Worm (Caenorhabditis elegans): Measurements from ENCODE around the gene rcat-1.

Gene rcat-1

ce11 chrIV:293995-294700, 38.9 kb upstream of the rcat-1 start:
- TF ChIP-seq nhr-28 (tag; optimal IDR thresholded peaks at IDR 0.05) (no peak), elt-2 (tag; optimal IDR thresholded peaks at IDR 0.05) (peak; percentile 54), ztf-11 (tag; optimal IDR thresholded peaks at IDR 0.05) (no peak), aly-2 (tag; optimal IDR thresholded peaks at IDR 0.05) (no peak), pha-4 (tag; optimal IDR thresholded peaks at IDR 0.05) (no peak), ceh-82 (tag; optimal IDR thresholded peaks at IDR 0.05) (no peak), nhr-43 (tag; optimal IDR thresholded peaks at IDR 0.05; ENCODE audit: poor library complexity, severe bottlenecking) (no peak), pqm-1 (tag; optimal IDR thresholded peaks at IDR 0.05) (peak; percentile 8), skn-1 (tag; optimal IDR thresholded peaks at IDR 0.05) (no peak), fos-1 (tag; optimal IDR thresholded peaks at IDR 0.05) (no peak), nhr-25 (tag; optimal IDR thresholded peaks at IDR 0.05) (no peak), R02D3.7 (tag; optimal IDR thresholded peaks at IDR 0.05) (no peak), egl-27 (tag; optimal IDR thresholded peaks at IDR 0.05) (no peak), nhr-77 (tag; optimal IDR thresholded peaks at IDR 0.05) (no peak)

DNA sequence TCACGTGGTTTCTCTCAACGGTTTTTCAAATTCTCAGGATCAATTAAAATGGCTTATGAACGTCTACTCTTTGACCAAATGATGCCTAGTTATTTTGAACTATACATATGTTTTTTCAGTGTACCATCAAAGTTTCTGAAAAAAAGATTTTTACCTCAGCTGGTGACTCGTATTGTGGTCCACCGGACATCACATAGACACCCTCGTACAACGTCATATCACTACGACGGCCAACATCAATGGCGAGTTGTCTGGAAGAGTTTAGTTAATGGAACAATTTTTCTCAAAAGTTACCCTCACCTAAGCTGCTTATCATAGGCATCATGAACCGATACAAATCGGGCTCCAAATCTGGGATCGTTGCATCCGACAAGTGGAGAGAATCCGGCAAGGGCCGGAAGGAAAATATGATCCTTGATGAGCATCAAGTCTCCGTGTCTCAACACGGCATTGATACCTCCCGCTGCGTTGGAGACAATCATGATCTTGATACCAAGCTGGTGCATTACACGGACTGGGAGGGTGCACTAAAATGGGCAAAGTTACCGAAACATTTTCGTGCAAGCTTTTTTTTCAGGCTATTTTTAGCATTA, 38.0 kb upstream of the rcat-1 start:
- TF ChIP-seq jun-1 (tag; optimal IDR thresholded peaks at IDR 0.05): peak; percentile 4
- TF ChIP-seq fkh-10 (GFP tag; optimal IDR thresholded peaks at IDR 0.05): no peak
- peak; percentile 15 for TF ChIP-seq pqm-1 (tag; optimal IDR thresholded peaks at IDR 0.05)
- no peak for TF ChIP-seq sea-2 (GFP tag; optimal IDR thresholded peaks at IDR 0.05)
- no peak for TF ChIP-seq tbx-2 (tag; optimal IDR thresholded peaks at IDR 0.05)
- TF ChIP-seq mdl-1 (tag; optimal IDR thresholded peaks at IDR 0.05): no peak
- TF ChIP-seq ZK546.5 (tag; optimal IDR thresholded peaks at IDR 0.05): no peak

ce11 chrIV:291851-292367, 36.7 kb upstream of the rcat-1 start:
- TF ChIP-seq jun-1 (tag; optimal IDR thresholded peaks at IDR 0.05) (peak; percentile 66), ama-1 (optimal IDR thresholded peaks at IDR 0.05) (peak; percentile 44), nhr-12 (tag; optimal IDR thresholded peaks at IDR 0.05) (no peak), pqm-1 (tag; optimal IDR thresholded peaks at IDR 0.05) (peak; percentile 99), skn-1 (tag; optimal IDR thresholded peaks at IDR 0.05) (no peak), ztf-4 (tag; optimal IDR thresholded peaks at IDR 0.05) (no peak), lin-15B (tag; optimal IDR thresholded peaks at IDR 0.05) (no peak), fos-1 (tag; optimal IDR thresholded peaks at IDR 0.05) (no peak), unc-39 (tag; optimal IDR thresholded peaks at IDR 0.05) (no peak), nhr-76 (tag; optimal IDR thresholded peaks at IDR 0.05) (no peak), nhr-23 (tag; optimal IDR thresholded peaks at IDR 0.05) (no peak), nhr-43 (tag; optimal IDR thresholded peaks at IDR 0.05; ENCODE audit: poor library complexity, severe bottlenecking) (no peak), ZK546.5 (tag; optimal IDR thresholded peaks at IDR 0.05) (no peak), elt-2 (tag; optimal IDR thresholded peaks at IDR 0.05) (peak; percentile 96), elt-3 (tag; optimal IDR thresholded peaks at IDR 0.05) (no peak), nhr-25 (tag; optimal IDR thresholded peaks at IDR 0.05) (no peak), daf-12 (tag; optimal IDR thresholded peaks at IDR 0.05) (no peak), lin-39 (tag; optimal IDR thresholded peaks at IDR 0.05) (no peak), ceh-9 (tag; optimal IDR thresholded peaks at IDR 0.05) (no peak), ztf-11 (tag; optimal IDR thresholded peaks at IDR 0.05) (no peak), pha-4 (tag; optimal IDR thresholded peaks at IDR 0.05) (peak; percentile 72), nhr-28 (tag; optimal IDR thresholded peaks at IDR 0.05) (no peak), ceh-16 (tag; optimal IDR thresholded peaks at IDR 0.05) (no peak), nfya-1 (tag; optimal IDR thresholded peaks at IDR 0.05; ENCODE audit: insufficient read depth) (no peak), sea-2 (GFP tag; optimal IDR thresholded peaks at IDR 0.05) (no peak), hmg-11 (tag; optimal IDR thresholded peaks at IDR 0.05) (no peak), fkh-10 (GFP tag; optimal IDR thresholded peaks at IDR 0.05) (no peak), eor-1 (tag; optimal IDR thresholded peaks at IDR 0.05) (no peak), ceh-82 (tag; optimal IDR thresholded peaks at IDR 0.05) (no peak), ceh-28 (tag; optimal IDR thresholded peaks at IDR 0.05) (peak; percentile 8), mml-1 (tag; optimal IDR thresholded peaks at IDR 0.05) (no peak), unc-62 (GFP tag; optimal IDR thresholded peaks at IDR 0.05) (no peak), nhr-237 (tag; optimal IDR thresholded peaks at IDR 0.05) (no peak), mdl-1 (tag; optimal IDR thresholded peaks at IDR 0.05) (no peak), lsy-12 (tag; optimal IDR thresholded peaks at IDR 0.05) (peak; percentile 37), zag-1 (tag; optimal IDR thresholded peaks at IDR 0.05) (no peak), snpc-4 (tag; optimal IDR thresholded peaks at IDR 0.05) (no peak), fkh-2 (tag; optimal IDR thresholded peaks at IDR 0.05) (no peak), R02D3.7 (tag; optimal IDR thresholded peaks at IDR 0.05) (no peak), tbx-2 (tag; optimal IDR thresholded peaks at IDR 0.05) (no peak), elt-1 (tag; optimal IDR thresholded peaks at IDR 0.05) (no peak), egl-27 (tag; optimal IDR thresholded peaks at IDR 0.05) (no peak), aly-2 (tag; optimal IDR thresholded peaks at IDR 0.05) (no peak), nhr-77 (tag; optimal IDR thresholded peaks at IDR 0.05) (no peak), nhr-67 (tag; optimal IDR thresholded peaks at IDR 0.05) (no peak)
